Worm (Caenorhabditis elegans) whole organism, L2 larva: ENCODE results near the gene T16G1.7.
A peak's percentile ranks its signal among the peaks of the same experiment; 100 is the strongest.

Experiments
- C34F6.9 ChIP-seq: fragments of 150-350 bp; optimal IDR thresholded peaks from 2 replicates; lab custom pipeline; 2014; ENCODE audit warnings: missing biosample characterization, missing genetic modification characterization
- F13H6.1 ChIP-seq: sonication (generic microtip); optimal IDR thresholded peaks from 2 replicates; lab custom pipeline; 2016; ENCODE audit warnings: missing genetic modification characterization, missing compliant biosample characterization
- R02D3.7 ChIP-seq: fragments of 150-350 bp; optimal IDR thresholded peaks from 2 replicates; lab custom pipeline; 2014; ENCODE audit warnings: missing biosample characterization, missing genetic modification characterization
- Y55F3AM.14 ChIP-seq: fragments of 200-800 bp; sonication (Bioruptor generic); optimal IDR thresholded peaks from 2 replicates; lab custom pipeline; 2018; ENCODE audit warnings: mild to moderate bottlenecking, missing genetic modification characterization, missing compliant biosample characterization
- alr-1 ChIP-seq: fragments of 150-350 bp; optimal IDR thresholded peaks from 2 replicates; lab custom pipeline; 2014; ENCODE audit warnings: missing biosample characterization, missing genetic modification characterization
- blmp-1 ChIP-seq: sonication (generic microtip); optimal IDR thresholded peaks from 2 replicates; lab custom pipeline; 2017; ENCODE audit warnings: missing genetic modification characterization, mild to moderate bottlenecking, missing compliant biosample characterization, antibody characterized with exemption, moderate library complexity; ENCODE audit not compliant: insufficient read depth
- ceh-16 ChIP-seq: fragments of 150-350 bp; optimal IDR thresholded peaks from 2 replicates; lab custom pipeline; 2014; ENCODE audit warnings: missing biosample characterization, missing genetic modification characterization
- crh-2 ChIP-seq: sonication (generic microtip); optimal IDR thresholded peaks from 2 replicates; lab custom pipeline; 2017; ENCODE audit warnings: missing biosample characterization, missing genetic modification characterization
- dmd-4 ChIP-seq: sonication (generic microtip); optimal IDR thresholded peaks from 2 replicates; lab custom pipeline; 2017; ENCODE audit warnings: missing biosample characterization, missing genetic modification characterization
- elt-1 ChIP-seq: fragments of 150-350 bp; optimal IDR thresholded peaks from 2 replicates; lab custom pipeline; 2014; ENCODE audit warnings: missing biosample characterization, missing genetic modification characterization
- elt-3 ChIP-seq: sonication (generic microtip); optimal IDR thresholded peaks from 2 replicates; lab custom pipeline; 2017; ENCODE audit warnings: missing biosample characterization, missing genetic modification characterization
- fos-1 ChIP-seq: fragments of 150-350 bp; optimal IDR thresholded peaks from 2 replicates; lab custom pipeline; 2014; ENCODE audit warnings: missing biosample characterization, missing genetic modification characterization
- lin-39 ChIP-seq: fragments of 150-350 bp; optimal IDR thresholded peaks from 2 replicates; lab custom pipeline; 2014; ENCODE audit warnings: missing biosample characterization, missing genetic modification reagents, missing genetic modification characterization
- lsy-2 ChIP-seq, 2 experiments: fragments of 150-350 bp in 1 of 2; sonication (generic microtip) in 1 of 2; optimal IDR thresholded peaks; 2 replicates each; lab custom pipeline; 2014 to 2017; ENCODE audit warnings: missing biosample characterization in 2 of 2, missing genetic modification characterization in 2 of 2
- mab-5 ChIP-seq: fragments of 150-350 bp; optimal IDR thresholded peaks from 2 replicates; lab custom pipeline; 2014; ENCODE audit warnings: missing biosample characterization, missing genetic modification characterization
- mdl-1 ChIP-seq, 2 experiments: fragments of 150-350 bp in 1 of 2; sonication (generic microtip) in 1 of 2; optimal IDR thresholded peaks; 2 replicates each; lab custom pipeline; 2017; ENCODE audit warnings: missing biosample characterization in 2 of 2, missing genetic modification characterization in 2 of 2
- nhr-12 ChIP-seq: fragments of 150-350 bp; optimal IDR thresholded peaks from 2 replicates; lab custom pipeline; 2014; ENCODE audit warnings: missing biosample characterization, missing genetic modification characterization
- nhr-129 ChIP-seq: fragments of 150-350 bp; optimal IDR thresholded peaks from 2 replicates; lab custom pipeline; 2014; ENCODE audit warnings: missing biosample characterization, missing genetic modification characterization
- nhr-6 ChIP-seq: fragments of 150-350 bp; optimal IDR thresholded peaks from 2 replicates; lab custom pipeline; 2014; ENCODE audit warnings: missing biosample characterization, missing genetic modification characterization
- nhr-77 ChIP-seq: fragments of 150-350 bp; optimal IDR thresholded peaks from 2 replicates; lab custom pipeline; 2014; ENCODE audit warnings: missing biosample characterization, missing genetic modification characterization
- peb-1 ChIP-seq: fragments of 150-350 bp; optimal IDR thresholded peaks from 2 replicates; lab custom pipeline; 2014; ENCODE audit warnings: missing biosample characterization, missing genetic modification characterization
- sem-4 ChIP-seq: fragments of 150-350 bp; optimal IDR thresholded peaks from 2 replicates; lab custom pipeline; 2014; ENCODE audit warnings: missing biosample characterization, missing genetic modification reagents, missing genetic modification characterization
- skn-1 ChIP-seq: sonication (generic microtip); optimal IDR thresholded peaks from 2 replicates; lab custom pipeline; 2017; ENCODE audit warnings: missing biosample characterization, missing genetic modification characterization
- sma-3 ChIP-seq: sonication (generic microtip); optimal IDR thresholded peaks from 2 replicates; lab custom pipeline; 2016; ENCODE audit warnings: missing genetic modification reagents, missing genetic modification characterization, missing compliant biosample characterization
- sma-9 ChIP-seq, 2 experiments: fragments of 150-350 bp in 1 of 2; sonication (generic microtip) in 1 of 2; optimal IDR thresholded peaks; 2 replicates each; lab custom pipeline; 2014 to 2016; ENCODE audit warnings: missing genetic modification characterization in 2 of 2, mild to moderate bottlenecking in 1 of 2, missing biosample characterization in 1 of 2, missing compliant biosample characterization in 1 of 2, missing genetic modification reagents in 1 of 2, moderate library complexity in 1 of 2
- snpc-4 ChIP-seq: fragments of 150-350 bp; optimal IDR thresholded peaks from 2 replicates; lab custom pipeline; 2014; ENCODE audit warnings: missing biosample characterization, missing genetic modification characterization
- unc-39 ChIP-seq: fragments of 150-350 bp; optimal IDR thresholded peaks from 2 replicates; lab custom pipeline; 2014; ENCODE audit warnings: missing biosample characterization, missing genetic modification characterization
- unc-55 ChIP-seq: fragments of 150-350 bp; sonication (generic microtip); optimal IDR thresholded peaks from 3 replicates; lab custom pipeline; 2014; ENCODE audit warnings: missing biosample characterization, missing genetic modification reagents, missing genetic modification characterization
- zag-1 ChIP-seq: fragments of 150-350 bp; optimal IDR thresholded peaks from 2 replicates; lab custom pipeline; 2014; ENCODE audit warnings: missing biosample characterization, missing genetic modification characterization
- ztf-1 ChIP-seq: fragments of 200-800 bp; sonication (Bioruptor generic); conservative IDR thresholded peaks from 2 replicates; pipeline ENCODE4 v1.3.6; 2022; ENCODE audit warnings: missing genetic modification characterization, missing compliant biosample characterization

The T16G1.7 gene

ce11 chrV:12905074-12905473, 29.8 kb downstream of the T16G1.7 start, which contains the start of gene ttr-28:
ttr-28 (minus strand) TSS chrV:12905174.
- no peak for TF ChIP-seq nhr-6 (tag; lab: Kevin White, UChicago)
- TF ChIP-seq alr-1 (tag; lab: Kevin White, UChicago): no peak
- no peak for TF ChIP-seq zag-1
- TF ChIP-seq elt-3: no peak
- no peak for TF ChIP-seq mdl-1 (tag; optimal IDR thresholded peaks at IDR 0.05; lab: Kevin White, UChicago)
- no peak for TF ChIP-seq ceh-16 (tag; lab: Kevin White, UChicago)
- no peak for TF ChIP-seq lsy-2 (tag; optimal IDR thresholded peaks at IDR 0.05; lab: Kevin White, UChicago)
- no peak for TF ChIP-seq R02D3.7
- no peak for TF ChIP-seq sem-4 (tag; lab: Kevin White, UChicago)
- no peak for TF ChIP-seq fos-1
- TF ChIP-seq C34F6.9: no peak
- TF ChIP-seq ztf-1: no peak
- no peak for TF ChIP-seq peb-1 (tag; lab: Kevin White, UChicago)
- TF ChIP-seq dmd-4 (tag; lab: Kevin White, UChicago): no peak
- no peak for TF ChIP-seq mab-5 (tag; lab: Kevin White, UChicago)
- no peak for TF ChIP-seq lin-39 (tag; lab: Kevin White, UChicago)
- no peak for TF ChIP-seq Y55F3AM.14
- no peak for TF ChIP-seq sma-3 (GFP tag; lab: Kevin White, UChicago)

ce11 chrV:12904054-12904453, 30.9 kb downstream of the T16G1.7 start, which contains the start of gene ttr-27:
ttr-27 (minus strand) TSS chrV:12904098.
- TF ChIP-seq F13H6.1 (tag; lab: Kevin White, UChicago): peak; percentile 67
- TF ChIP-seq C34F6.9: no peak
- TF ChIP-seq R02D3.7: no peak
- TF ChIP-seq sma-9 (GFP tag; optimal IDR thresholded peaks at IDR 0.05; lab: Kevin White, UChicago): peak; percentile 21
- no peak for TF ChIP-seq sma-9 (tag; optimal IDR thresholded peaks at IDR 0.05; lab: Kevin White, UChicago)

ce11 chrV:12901301-12901700, 33.6 kb downstream of the T16G1.7 start:
- no peak for TF ChIP-seq nhr-129 (tag; lab: Kevin White, UChicago)
- no peak for TF ChIP-seq nhr-6 (tag; lab: Kevin White, UChicago)
- TF ChIP-seq mab-5 (tag; lab: Kevin White, UChicago): no peak
- no peak for TF ChIP-seq crh-2

- TF ChIP-seq unc-55 (GFP tag; lab: Kevin White, UChicago) (peak; percentile 34), C34F6.9 (peak; percentile 0), mab-5 (tag; lab: Kevin White, UChicago) (peak; percentile 37), ztf-1 (no peak)
Measured at ce11 chrV:12898583-12899232, 36.2 kb downstream of the T16G1.7 start.

ce11 chrV:12897338-12897737, 37.6 kb downstream of the T16G1.7 start:
- TF ChIP-seq Y55F3AM.14: no peak
- TF ChIP-seq unc-55 (GFP tag; lab: Kevin White, UChicago): peak; percentile 26

ce11 chrV:12896850-12897249, 38.1 kb downstream of the T16G1.7 start:
- TF ChIP-seq sma-3 (GFP tag; lab: Kevin White, UChicago): no peak
- no peak for TF ChIP-seq blmp-1 (tag; lab: Kevin White, UChicago)
- peak; percentile 14 for TF ChIP-seq nhr-129 (tag; lab: Kevin White, UChicago)
- no peak for TF ChIP-seq snpc-4 (tag; lab: Kevin White, UChicago)
- no peak for TF ChIP-seq fos-1
- peak; percentile 15 for TF ChIP-seq F13H6.1 (tag; lab: Kevin White, UChicago)
- TF ChIP-seq skn-1: no peak
- no peak for TF ChIP-seq elt-1 (tag; lab: Kevin White, UChicago)
- no peak for TF ChIP-seq nhr-77 (tag; lab: Kevin White, UChicago)
- peak; percentile 22 for TF ChIP-seq crh-2
- TF ChIP-seq unc-39: no peak
- no peak for TF ChIP-seq R02D3.7
- TF ChIP-seq sem-4 (tag; lab: Kevin White, UChicago): no peak
- TF ChIP-seq lsy-2 (tag; optimal IDR thresholded peaks at IDR 0.05; lab: Kevin White, UChicago): no peak
- no peak for TF ChIP-seq nhr-12 (tag; lab: Kevin White, UChicago)
